Comparison of ENCODE assay signal across 5 fruit fly cellular contexts in the genomic region with DNA sequence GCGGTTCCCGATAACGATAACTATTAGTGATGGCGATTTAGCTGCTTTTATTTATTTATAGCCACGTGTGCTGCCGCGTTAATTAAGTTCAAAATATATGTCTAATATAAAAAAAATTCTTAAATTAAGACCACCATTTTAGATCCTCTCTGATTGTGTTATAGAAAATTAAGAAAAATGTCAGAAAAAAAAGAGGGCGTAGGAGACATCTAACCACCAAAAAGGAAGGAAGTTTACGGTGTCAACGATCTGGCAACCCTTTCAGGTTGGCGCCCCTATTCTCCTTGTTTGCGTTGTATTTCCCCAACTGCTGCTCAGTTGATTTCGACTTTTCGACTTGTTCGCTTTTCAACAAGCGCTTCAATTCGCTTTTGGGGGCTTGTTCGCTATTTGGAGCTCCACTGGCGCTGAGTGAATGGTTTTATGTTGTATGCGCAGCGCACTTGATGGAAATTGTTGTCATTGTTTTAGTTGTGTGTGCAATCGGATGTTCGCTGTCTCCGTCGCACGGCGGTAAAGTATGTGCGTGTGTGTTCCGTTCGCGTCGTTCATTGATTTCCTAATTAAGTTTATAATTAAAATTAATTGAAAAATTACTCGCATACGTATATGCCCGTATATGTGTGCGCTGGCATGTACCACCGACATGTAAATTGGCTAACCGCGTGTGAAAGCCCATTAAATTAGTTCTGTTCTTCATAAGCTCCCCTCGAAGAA.
TF ChIP-seq lines count a peak whose summit lies in the region.

TSS of gene CG3434 (minus strand) at position 25 of the 717 bp plus-strand sequence.
TSS of gene CG44838 (plus strand) at position 276 of the 717 bp plus-strand sequence.

- TF ChIP-seq CTCF in whole organism, embryonic (GFP tag; optimal IDR thresholded peaks at IDR 0.05; lab: Kevin White, UChicago), result peak; percentile 60

TF ChIP-seq in whole organism, adult, 20 proteins besides CTCF, POLR2A, EP300 and RAD21 (continues in another document):
- TF ChIP-seq CG5204 (GFP tag; optimal IDR thresholded peaks at IDR 0.05; lab: Kevin White, UChicago) (peak; percentile 62), Crg-1 (GFP tag; optimal IDR thresholded peaks at IDR 0.05; lab: Kevin White, UChicago) (peak; percentile 34), CG7045 (GFP tag; optimal IDR thresholded peaks at IDR 0.05; lab: Kevin White, UChicago) (peak; percentile 53), CG12768 (GFP tag; optimal IDR thresholded peaks at IDR 0.05; lab: Kevin White, UChicago) (peak; percentile 69), kay (GFP tag; lab: Kevin White, UChicago; ENCODE audit: borderline replicate concordance) (no peak), ovo (GFP tag; optimal IDR thresholded peaks at IDR 0.05; lab: Kevin White, UChicago) (no peak), CG33017 (tag; optimal IDR thresholded peaks at IDR 0.05; lab: Kevin White, UChicago) (peak; percentile 70), cnc (optimal IDR thresholded peaks at IDR 0.05; lab: Kevin White, UChicago) (no peak), toe (GFP tag; optimal IDR thresholded peaks at IDR 0.05; lab: Kevin White, UChicago) (peak; percentile 87), bab1 (GFP tag; optimal IDR thresholded peaks at IDR 0.05; lab: Kevin White, UChicago) (peak; percentile 78), Mnt (GFP tag; optimal IDR thresholded peaks at IDR 0.05; lab: Kevin White, UChicago) (peak; percentile 77), Clk (GFP tag; optimal IDR thresholded peaks at IDR 0.05; lab: Kevin White, UChicago) (no peak), CG14711 (tag; optimal IDR thresholded peaks at IDR 0.05; lab: Kevin White, UChicago) (peak; percentile 72), Hr96 (GFP tag; optimal IDR thresholded peaks at IDR 0.05; lab: Kevin White, UChicago) (peak; percentile 71), CG1620 (GFP tag; optimal IDR thresholded peaks at IDR 0.05; lab: Kevin White, UChicago) (peak; percentile 67), CG7101 (tag; optimal IDR thresholded peaks at IDR 0.05; lab: Kevin White, UChicago) (peak; percentile 67)

TF ChIP-seq in whole organism, embryonic, 481 proteins besides CTCF, POLR2A, EP300 and RAD21 (continues in another document):
- TF ChIP-seq CG1647 (GFP tag; optimal IDR thresholded peaks at IDR 0.05; lab: Kevin White, UChicago), result peak; percentile 67
- peak; percentile 15 for TF ChIP-seq cad (GFP tag; optimal IDR thresholded peaks at IDR 0.05; lab: Kevin White, UChicago)
- no peak for TF ChIP-seq zf30C (GFP tag; optimal IDR thresholded peaks at IDR 0.05; lab: Kevin White, UChicago)
- TF ChIP-seq Eip74EF (GFP tag; optimal IDR thresholded peaks at IDR 0.05; lab: Kevin White, UChicago), result peak in 1 of 2 experiments; percentile 77
- peak; percentile 70 for TF ChIP-seq CG34376 (GFP tag; optimal IDR thresholded peaks at IDR 0.05; lab: Kevin White, UChicago)
- 0 out of 3 replicates have a peak, but pooled peaks have one; percentile 27 for TF ChIP-seq CG16813 (GFP tag; IDR thresholded peaks at IDR 0.05; lab: Robert Waterston, UW; ENCODE audit: partially characterized antibody)
- TF ChIP-seq CG43689 (GFP tag; IDR thresholded peaks at IDR 0.05; lab: Robert Waterston, UW), result no peak
- no peak for TF ChIP-seq ash1 (GFP tag; optimal IDR thresholded peaks at IDR 0.05; lab: Kevin White, UChicago)
- peak; percentile 36 for TF ChIP-seq MTF-1 (GFP tag; optimal IDR thresholded peaks at IDR 0.05; lab: Kevin White, UChicago; ENCODE audit: borderline replicate concordance)
- peak; percentile 35; the same call in 1 of the 2 replicates for TF ChIP-seq Bgb (GFP tag; IDR thresholded peaks at IDR 0.05; lab: Robert Waterston, UW; ENCODE audit: partially characterized antibody)
- TF ChIP-seq CG10209 (GFP tag; optimal IDR thresholded peaks at IDR 0.05; lab: Kevin White, UChicago), result peak; percentile 68
- TF ChIP-seq en (GFP tag; optimal IDR thresholded peaks at IDR 0.05; lab: Kevin White, UChicago), result no peak
- peak in 1 of 3 experiments; percentile 54 for TF ChIP-seq Stat92E (GFP tag; optimal IDR thresholded peaks at IDR 0.05; lab: Kevin White, UChicago)
- peak; percentile 64 for TF ChIP-seq ranshi (GFP tag; IDR thresholded peaks at IDR 0.05; lab: Robert Waterston, UW)

TF ChIP-seq in whole organism, prepupa, 60 proteins besides CTCF, POLR2A, EP300 and RAD21 (continues in another document):
- TF ChIP-seq Sox15 (GFP tag; optimal IDR thresholded peaks at IDR 0.05; lab: Kevin White, UChicago), result peak; percentile 65
- peak; percentile 77 for TF ChIP-seq acj6 (GFP tag; optimal IDR thresholded peaks at IDR 0.05; lab: Kevin White, UChicago)
- peak; percentile 21 for TF ChIP-seq CG11902 (GFP tag; optimal IDR thresholded peaks at IDR 0.05; lab: Kevin White, UChicago)
- TF ChIP-seq Eip93F (GFP tag; optimal IDR thresholded peaks at IDR 0.05; lab: Kevin White, UChicago), result peak; percentile 69
- peak; percentile 9 for TF ChIP-seq spab (GFP tag; optimal IDR thresholded peaks at IDR 0.05; lab: Kevin White, UChicago)
- TF ChIP-seq CG34406 (GFP tag; optimal IDR thresholded peaks at IDR 0.05; lab: Kevin White, UChicago), result peak; percentile 62
- peak; percentile 71 for TF ChIP-seq achi (GFP tag; optimal IDR thresholded peaks at IDR 0.05; lab: Kevin White, UChicago)
- TF ChIP-seq Gug (GFP tag; IDR thresholded peaks at IDR 0.05; lab: Robert Waterston, UW), result peak; percentile 55
- no peak for TF ChIP-seq Blimp-1 (GFP tag; optimal IDR thresholded peaks at IDR 0.05; lab: Kevin White, UChicago)
- TF ChIP-seq CG10631 (GFP tag; optimal IDR thresholded peaks at IDR 0.05; lab: Kevin White, UChicago), result peak; percentile 75
- TF ChIP-seq dac (GFP tag; optimal IDR thresholded peaks at IDR 0.05; lab: Kevin White, UChicago), result peak; percentile 55
- peak; percentile 68 for TF ChIP-seq OdsH (GFP tag; optimal IDR thresholded peaks at IDR 0.05; lab: Kevin White, UChicago)
- TF ChIP-seq Ets96B (tag; optimal IDR thresholded peaks at IDR 0.05; lab: Kevin White, UChicago), result peak; percentile 68
- TF ChIP-seq CG11294 (GFP tag; IDR thresholded peaks at IDR 0.05; lab: Robert Waterston, UW), result peak; percentile 52; the same call in 1 of the 2 replicates
- TF ChIP-seq CG6163 (GFP tag; IDR thresholded peaks at IDR 0.05; lab: Robert Waterston, UW), result peak; percentile 77
- TF ChIP-seq Eip75B (GFP tag; optimal IDR thresholded peaks at IDR 0.05; lab: Kevin White, UChicago), result peak; percentile 70
- peak; percentile 37 for TF ChIP-seq CG1621 (tag; optimal IDR thresholded peaks at IDR 0.05; lab: Kevin White, UChicago)

TF ChIP-seq in whole organism, pupa, 21 proteins besides CTCF, POLR2A, EP300 and RAD21 (continues in another document):
- TF ChIP-seq CG12605 (GFP tag; IDR thresholded peaks at IDR 0.05; lab: Robert Waterston, UW) (no peak), Ets98B (GFP tag; IDR thresholded peaks at IDR 0.05; lab: Robert Waterston, UW) (peak; percentile 47), CG34367 (tag; optimal IDR thresholded peaks at IDR 0.05; lab: Kevin White, UChicago) (peak; percentile 54), Pif1A (GFP tag; optimal IDR thresholded peaks at IDR 0.05; lab: Kevin White, UChicago) (peak; percentile 70), CG4496 (GFP tag; IDR thresholded peaks at IDR 0.05; lab: Robert Waterston, UW) (peak; percentile 71), gl (tag; optimal IDR thresholded peaks at IDR 0.05; lab: Kevin White, UChicago) (no peak), Snoo (tag; optimal IDR thresholded peaks at IDR 0.05; lab: Kevin White, UChicago) (peak; percentile 73), CG32121 (GFP tag; IDR thresholded peaks at IDR 0.05; lab: Robert Waterston, UW) (peak; percentile 73), fd96Ca (GFP tag; IDR thresholded peaks at IDR 0.05; lab: Robert Waterston, UW) (peak; percentile 75; the same call in 2 of the 3 replicates), CG9948 (tag; optimal IDR thresholded peaks at IDR 0.05; lab: Kevin White, UChicago) (peak; percentile 54), CG14655 (GFP tag; optimal IDR thresholded peaks at IDR 0.05; lab: Kevin White, UChicago) (peak; percentile 63), CG17806 (tag; optimal IDR thresholded peaks at IDR 0.05; lab: Kevin White, UChicago) (peak; percentile 57), CG8159 (tag; optimal IDR thresholded peaks at IDR 0.05; lab: Kevin White, UChicago) (peak; percentile 66), D1 (tag; optimal IDR thresholded peaks at IDR 0.05; lab: Kevin White, UChicago) (no peak), CG15710 (tag; optimal IDR thresholded peaks at IDR 0.05; lab: Kevin White, UChicago) (peak; percentile 68), CG10348 (GFP tag; IDR thresholded peaks at IDR 0.05; lab: Robert Waterston, UW) (no peak), EcR (GFP tag; optimal IDR thresholded peaks at IDR 0.05; lab: Kevin White, UChicago) (peak; percentile 75), CG8301 (tag; optimal IDR thresholded peaks at IDR 0.05; lab: Kevin White, UChicago) (peak; percentile 50)

TF ChIP-seq in whole organism, wandering third instar larva, 38 proteins besides CTCF, POLR2A, EP300 and RAD21 (continues in another document):
- TF ChIP-seq N (GFP tag; optimal IDR thresholded peaks at IDR 0.05; lab: Kevin White, UChicago) (no peak), Myc (optimal IDR thresholded peaks at IDR 0.05; lab: Kevin White, UChicago) (peak; percentile 92), OdsH (GFP tag; optimal IDR thresholded peaks at IDR 0.05; lab: Kevin White, UChicago) (peak; percentile 71), psq (GFP tag; optimal IDR thresholded peaks at IDR 0.05; lab: Kevin White, UChicago) (peak; percentile 85), Hr83 (GFP tag; optimal IDR thresholded peaks at IDR 0.05; lab: Kevin White, UChicago; ENCODE audit: poor library complexity, severe bottlenecking) (peak; percentile 70), Mio (GFP tag; optimal IDR thresholded peaks at IDR 0.05; lab: Kevin White, UChicago) (no peak), foxo (GFP tag; optimal IDR thresholded peaks at IDR 0.05; lab: Kevin White, UChicago) (peak in 1 of 2 experiments; percentile 82), CG32264 (GFP tag; optimal IDR thresholded peaks at IDR 0.05; lab: Kevin White, UChicago) (no peak), h (GFP tag; optimal IDR thresholded peaks at IDR 0.05; lab: Kevin White, UChicago) (peak; percentile 89), dsf (GFP tag; optimal IDR thresholded peaks at IDR 0.05; lab: Kevin White, UChicago; ENCODE audit: borderline replicate concordance) (peak; percentile 70), CG9705 (GFP tag; optimal IDR thresholded peaks at IDR 0.05; lab: Kevin White, UChicago) (peak; percentile 61), br (GFP tag; optimal IDR thresholded peaks at IDR 0.05; lab: Kevin White, UChicago) (peak; percentile 77), fru (GFP tag; optimal IDR thresholded peaks at IDR 0.05; lab: Kevin White, UChicago) (peak; percentile 77), Rel (GFP tag; optimal IDR thresholded peaks at IDR 0.05; lab: Kevin White, UChicago) (peak; percentile 34), Rel (tag; optimal IDR thresholded peaks at IDR 0.05; lab: Kevin White, UChicago) (peak; percentile 96), Jra (GFP tag; optimal IDR thresholded peaks at IDR 0.05; lab: Kevin White, UChicago) (peak; percentile 79), woc (GFP tag; optimal IDR thresholded peaks at IDR 0.05; lab: Kevin White, UChicago) (peak; percentile 79), HLH106 (tag; optimal IDR thresholded peaks at IDR 0.05; lab: Kevin White, UChicago) (peak; percentile 76), ey (GFP tag; optimal IDR thresholded peaks at IDR 0.05; lab: Kevin White, UChicago) (peak; percentile 76), Hnf4 (GFP tag; optimal IDR thresholded peaks at IDR 0.05; lab: Kevin White, UChicago) (peak; percentile 76), usp (GFP tag; optimal IDR thresholded peaks at IDR 0.05; lab: Kevin White, UChicago) (no peak)
